Fruit fly (Drosophila melanogaster) whole organism, embryonic: ENCODE measurements around the gene CG32195.

Source experiments
- Antp ChIP-seq: fragments of 200-800 bp; sonication (Bioruptor generic); optimal IDR thresholded peaks from 3 replicates; lab custom pipeline; 2016; ENCODE audit warnings: missing biosample characterization, missing genetic modification characterization
- Asciz ChIP-seq: fragments of 200-800 bp; sonication (Bioruptor generic); optimal IDR thresholded peaks from 2 replicates; lab custom pipeline; 2017; ENCODE audit warnings: missing biosample characterization, mild to moderate bottlenecking, missing genetic modification characterization, missing genetic modification reagents
- B-H1 ChIP-seq: fragments of 200-800 bp; sonication (Bioruptor generic); IDR thresholded peaks from 3 replicates; pipeline ENCODE4 v1.3.6; 2022; ENCODE audit warnings: missing biosample characterization, missing genetic modification characterization
- CG11247 ChIP-seq: fragments of 200-800 bp; sonication (Bioruptor generic); IDR thresholded peaks from 2 replicates; pipeline ENCODE4 v1.3.6; 2022; ENCODE audit warnings: missing biosample characterization, missing genetic modification characterization
- CG12391 ChIP-seq: fragments of 200-800 bp; sonication (Bioruptor generic); optimal IDR thresholded peaks from 3 replicates; lab custom pipeline; 2018; ENCODE audit warnings: missing biosample characterization, mild to moderate bottlenecking, missing genetic modification characterization, moderate library complexity
- CG13424 ChIP-seq: fragments of 200-800 bp; sonication (Bioruptor generic); optimal IDR thresholded peaks from 2 replicates; lab custom pipeline; 2019; ENCODE audit warnings: missing biosample characterization, mild to moderate bottlenecking, missing genetic modification characterization, moderate library complexity
- CG14050 ChIP-seq: fragments of 200-800 bp; sonication (Bioruptor generic); IDR thresholded peaks from 3 replicates; pipeline ENCODE4 v1.3.6; 2022; ENCODE audit warnings: missing biosample characterization, missing genetic modification characterization
- CG17912 ChIP-seq: fragments of 200-800 bp; sonication (Bioruptor generic); optimal IDR thresholded peaks from 2 replicates; lab custom pipeline; 2018; ENCODE audit warnings: missing biosample characterization, mild to moderate bottlenecking, missing genetic modification characterization
- CG1792 ChIP-seq: fragments of 200-800 bp; sonication (Bioruptor generic); optimal IDR thresholded peaks from 2 replicates; lab custom pipeline; 2016; ENCODE audit warnings: missing biosample characterization, missing genetic modification characterization
- CG18262 ChIP-seq: fragments of 200-800 bp; optimal IDR thresholded peaks from 3 replicates; lab custom pipeline; 2019; ENCODE audit warnings: missing biosample characterization, mild to moderate bottlenecking, missing genetic modification characterization, moderate library complexity
- CG2120 ChIP-seq: fragments of 200-800 bp; sonication (Bioruptor generic); optimal IDR thresholded peaks from 3 replicates; lab custom pipeline; 2016; ENCODE audit warnings: missing biosample characterization, missing genetic modification characterization
- CG2678 ChIP-seq: fragments of 200-800 bp; sonication (Bioruptor generic); optimal IDR thresholded peaks from 3 replicates; lab custom pipeline; 2019; ENCODE audit warnings: missing biosample characterization, mild to moderate bottlenecking, missing genetic modification characterization, moderate library complexity
- CG30020 ChIP-seq: fragments of 200-800 bp; optimal IDR thresholded peaks from 2 replicates; lab custom pipeline; 2019; ENCODE audit warnings: missing biosample characterization, mild to moderate bottlenecking, missing genetic modification characterization, moderate library complexity
- CG30403 ChIP-seq: fragments of 200-800 bp; sonication (Bioruptor generic); optimal IDR thresholded peaks from 3 replicates; lab custom pipeline; 2016; ENCODE audit warnings: missing biosample characterization, missing genetic modification characterization
- CG30431 ChIP-seq: fragments of 200-800 bp; sonication (Bioruptor generic); optimal IDR thresholded peaks from 2 replicates; lab custom pipeline; 2017; ENCODE audit warnings: missing biosample characterization, missing genetic modification characterization
- CG3065 ChIP-seq: fragments of 200-800 bp; sonication (Bioruptor generic); optimal IDR thresholded peaks from 2 replicates; lab custom pipeline; 2016; ENCODE audit warnings: missing biosample characterization, missing genetic modification characterization
- CG33213 ChIP-seq: fragments of 200-800 bp; sonication (Bioruptor generic); optimal IDR thresholded peaks from 3 replicates; lab custom pipeline; 2016; ENCODE audit warnings: missing biosample characterization, missing genetic modification characterization
- CG4328 ChIP-seq: fragments of 200-800 bp; sonication (Bioruptor generic); optimal IDR thresholded peaks from 3 replicates; lab custom pipeline; 2017; ENCODE audit warnings: missing biosample characterization, missing genetic modification reagents, missing genetic modification characterization
- CG7372 ChIP-seq: fragments of 200-800 bp; sonication (Bioruptor generic); IDR thresholded peaks from 2 replicates; pipeline ENCODE4 v1.3.6; 2022; ENCODE audit warnings: missing biosample characterization, missing genetic modification characterization
- CG7556 ChIP-seq: fragments of 200-800 bp; sonication (Bioruptor generic); optimal IDR thresholded peaks from 2 replicates; lab custom pipeline; 2017; ENCODE audit warnings: missing biosample characterization, mild to moderate bottlenecking, missing genetic modification characterization
- CG9437 ChIP-seq: fragments of 200-800 bp; sonication (Bioruptor generic); optimal IDR thresholded peaks from 2 replicates; lab custom pipeline; 2018; ENCODE audit warnings: missing biosample characterization, mild to moderate bottlenecking, missing genetic modification characterization
- Fer3 ChIP-seq: fragments of 200-800 bp; sonication (Bioruptor generic); optimal IDR thresholded peaks from 2 replicates; lab custom pipeline; 2018; ENCODE audit warnings: missing biosample characterization, mild to moderate bottlenecking, missing genetic modification characterization, moderate library complexity
- HLH4C ChIP-seq: fragments of 200-800 bp; sonication (Bioruptor generic); IDR thresholded peaks from 3 replicates; pipeline ENCODE4 v1.3.6; 2022; ENCODE audit warnings: missing biosample characterization, missing genetic modification characterization; ENCODE audit not compliant: partially characterized antibody
- HmgD ChIP-seq: fragments of 200-800 bp; sonication (Bioruptor generic); optimal IDR thresholded peaks from 3 replicates; lab custom pipeline; 2016; ENCODE audit warnings: missing biosample characterization, missing genetic modification characterization
- Nf-YB ChIP-seq: fragments of 200-800 bp; sonication (Bioruptor generic); optimal IDR thresholded peaks from 3 replicates; lab custom pipeline; 2019; ENCODE audit warnings: missing biosample characterization, mild to moderate bottlenecking, missing genetic modification characterization, moderate library complexity
- Oli ChIP-seq: fragments of 200-800 bp; sonication (Bioruptor generic); optimal IDR thresholded peaks from 2 replicates; lab custom pipeline; 2018; ENCODE audit warnings: missing biosample characterization, mild to moderate bottlenecking, missing genetic modification characterization, moderate library complexity
- PHDP ChIP-seq: fragments of 200-800 bp; sonication (Bioruptor generic); optimal IDR thresholded peaks from 3 replicates; lab custom pipeline; 2018; ENCODE audit warnings: missing biosample characterization, mild to moderate bottlenecking, missing genetic modification characterization, moderate library complexity
- Ptx1 ChIP-seq: fragments of 200-800 bp; sonication (Bioruptor generic); IDR thresholded peaks from 2 replicates; pipeline ENCODE4 v1.3.6; 2022; ENCODE audit warnings: missing biosample characterization, missing genetic modification characterization
- Spps ChIP-seq: fragments of 200-800 bp; sonication (Bioruptor generic); optimal IDR thresholded peaks from 2 replicates; lab custom pipeline; 2018; ENCODE audit warnings: missing biosample characterization, mild to moderate bottlenecking, missing genetic modification characterization
- Ssrp ChIP-seq: fragments of 200-800 bp; sonication (Bioruptor generic); optimal IDR thresholded peaks from 2 replicates; lab custom pipeline; 2018; ENCODE audit warnings: missing biosample characterization, mild to moderate bottlenecking, missing genetic modification characterization, moderate library complexity
- Xbp1 ChIP-seq: fragments of 200-800 bp; sonication (Bioruptor generic); optimal IDR thresholded peaks from 3 replicates; lab custom pipeline; 2016; ENCODE audit warnings: missing biosample characterization, mild to moderate bottlenecking, missing genetic modification characterization
- amos ChIP-seq: fragments of 200-800 bp; sonication (Bioruptor generic); IDR thresholded peaks from 2 replicates; pipeline ENCODE4 v1.3.6; 2022; ENCODE audit warnings: missing biosample characterization, missing genetic modification characterization; ENCODE audit not compliant: partially characterized antibody
- aop ChIP-seq: fragments of 200-800 bp; sonication (Bioruptor generic); IDR thresholded peaks from 2 replicates; pipeline ENCODE4 v1.3.6; 2022; ENCODE audit warnings: missing biosample characterization, missing genetic modification characterization
- crc ChIP-seq: fragments of 200-800 bp; sonication (Bioruptor generic); optimal IDR thresholded peaks from 2 replicates; lab custom pipeline; 2016; ENCODE audit warnings: missing biosample characterization, missing genetic modification characterization
- dmrt99B ChIP-seq: fragments of 200-800 bp; sonication (Bioruptor generic); optimal IDR thresholded peaks from 2 replicates; lab custom pipeline; 2018; ENCODE audit warnings: missing biosample characterization, mild to moderate bottlenecking, missing genetic modification characterization, moderate library complexity
- ems ChIP-seq: fragments of 200-800 bp; sonication (Bioruptor generic); optimal IDR thresholded peaks from 3 replicates; lab custom pipeline; 2016; ENCODE audit warnings: missing biosample characterization, missing genetic modification characterization
- ftz-f1 ChIP-seq: fragments of 200-800 bp; sonication (Bioruptor generic); optimal IDR thresholded peaks from 2 replicates; lab custom pipeline; 2016; ENCODE audit warnings: missing biosample characterization, missing genetic modification characterization
- gem ChIP-seq: fragments of 200-800 bp; sonication (Bioruptor generic); optimal IDR thresholded peaks from 2 replicates; lab custom pipeline; 2019; ENCODE audit warnings: missing biosample characterization, mild to moderate bottlenecking, missing genetic modification characterization, moderate library complexity
- gro ChIP-seq: fragments of 200-800 bp; sonication (Bioruptor generic); optimal IDR thresholded peaks from 2 replicates; lab custom pipeline; 2016; ENCODE audit warnings: missing biosample characterization, missing genetic modification characterization
- gsb-n ChIP-seq: fragments of 200-800 bp; sonication (Bioruptor generic); optimal IDR thresholded peaks from 3 replicates; lab custom pipeline; 2018; ENCODE audit warnings: missing biosample characterization, mild to moderate bottlenecking, missing genetic modification characterization
- nerfin-2 ChIP-seq: fragments of 200-800 bp; sonication (Bioruptor generic); IDR thresholded peaks from 2 replicates; pipeline ENCODE4 v1.3.6; 2022; ENCODE audit warnings: missing biosample characterization, missing genetic modification characterization; ENCODE audit not compliant: partially characterized antibody
- odd ChIP-seq: fragments of 200-800 bp; sonication (Bioruptor generic); optimal IDR thresholded peaks from 2 replicates; lab custom pipeline; 2017; ENCODE audit warnings: missing biosample characterization, mild to moderate bottlenecking, missing genetic modification characterization
- pfk ChIP-seq: fragments of 200-800 bp; sonication (Bioruptor generic); optimal IDR thresholded peaks from 2 replicates; lab custom pipeline; 2018; ENCODE audit warnings: missing biosample characterization, mild to moderate bottlenecking, missing genetic modification characterization, moderate library complexity
- pita ChIP-seq: fragments of 200-800 bp; sonication (Bioruptor generic); optimal IDR thresholded peaks from 2 replicates; lab custom pipeline; 2017; ENCODE audit warnings: missing biosample characterization, mild to moderate bottlenecking, missing genetic modification characterization
- sens ChIP-seq: fragments of 200-800 bp; sonication (Bioruptor generic); peaks from one replicate; lab custom pipeline; 2016; ENCODE audit warnings: missing biosample characterization, missing genetic modification characterization
- slou ChIP-seq: fragments of 200-800 bp; sonication (Bioruptor generic); optimal IDR thresholded peaks from 3 replicates; lab custom pipeline; 2016; ENCODE audit warnings: missing biosample characterization, missing genetic modification characterization
- toy ChIP-seq: fragments of 200-800 bp; sonication (Bioruptor generic); IDR thresholded peaks from 2 replicates; pipeline ENCODE4 v1.3.6; 2022; ENCODE audit warnings: missing biosample characterization, missing genetic modification characterization
- vvl ChIP-seq: fragments of 200-800 bp; sonication (Bioruptor generic); IDR thresholded peaks from 2 replicates; pipeline ENCODE4 v1.3.6; 2022; ENCODE audit warnings: missing biosample characterization, missing genetic modification characterization

Gene CG32195

dm6 chr3L:18101421-18101996, 11.2 kb upstream of the CG32195 start (continued):
- TF ChIP-seq ftz-f1 (GFP tag; lab: Kevin White, UChicago) = no peak
- TF ChIP-seq slou (GFP tag; lab: Kevin White, UChicago) = no peak
- no peak for TF ChIP-seq pita (GFP tag; lab: Kevin White, UChicago)
- no peak for TF ChIP-seq CG14050
- TF ChIP-seq CG1792 (GFP tag; lab: Kevin White, UChicago) = no peak
- TF ChIP-seq Asciz (GFP tag; lab: Kevin White, UChicago) = peak; percentile 4
- no peak for TF ChIP-seq gro (GFP tag; lab: Kevin White, UChicago)
- no peak for TF ChIP-seq aop (GFP tag; lab: Robert Waterston, UW)
- no peak for TF ChIP-seq CG4328 (GFP tag; lab: Kevin White, UChicago)
- no peak for TF ChIP-seq HmgD (GFP tag; lab: Kevin White, UChicago)
- TF ChIP-seq Ssrp (tag; lab: Kevin White, UChicago) = peak; percentile 22
- TF ChIP-seq pfk (GFP tag; lab: Kevin White, UChicago) = no peak
- no peak for TF ChIP-seq CG2120 (GFP tag; lab: Kevin White, UChicago)

DNA sequence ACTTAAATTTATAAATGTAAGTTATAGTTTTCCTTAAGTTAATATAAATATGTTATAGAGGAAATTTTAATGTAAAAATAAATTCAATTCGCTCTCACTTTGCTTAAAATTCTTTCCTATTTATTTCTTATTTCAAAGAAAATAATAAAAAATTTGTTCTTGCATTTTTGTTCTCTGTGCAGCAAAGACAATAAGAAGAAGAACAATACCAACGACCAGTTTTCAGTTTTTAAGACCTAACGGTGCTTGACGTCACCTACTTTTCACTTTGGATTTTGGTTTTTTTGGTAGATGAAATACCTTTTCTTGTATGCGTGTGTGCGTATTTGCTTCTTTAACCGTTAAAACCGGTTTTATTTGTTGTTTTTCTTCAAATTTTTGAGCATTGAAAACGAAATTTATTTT, 10.6 kb upstream of the CG32195 start:
- peak; percentile 10 for TF ChIP-seq Nf-YB (GFP tag; lab: Kevin White, UChicago)
- TF ChIP-seq nerfin-2 (GFP tag; lab: Robert Waterston, UW) = no peak
- no peak for TF ChIP-seq Fer3
- TF ChIP-seq B-H1 = no peak
- no peak for TF ChIP-seq vvl (GFP tag; lab: Robert Waterston, UW)
- TF ChIP-seq CG9437 (GFP tag; lab: Kevin White, UChicago) = peak; percentile 27
- no peak for TF ChIP-seq odd (GFP tag; lab: Kevin White, UChicago)
- TF ChIP-seq amos (GFP tag; lab: Robert Waterston, UW) = no peak
- no peak for TF ChIP-seq CG17912 (GFP tag; lab: Kevin White, UChicago)
- TF ChIP-seq CG33213 (GFP tag; lab: Kevin White, UChicago) = no peak
- TF ChIP-seq CG7556 = peak; percentile 51
- peak; percentile 83 for TF ChIP-seq CG18262 (tag; lab: Kevin White, UChicago)
- TF ChIP-seq gsb-n (tag; lab: Kevin White, UChicago) = peak; percentile 80
- peak; percentile 58 for TF ChIP-seq Ssrp (tag; lab: Kevin White, UChicago)
- TF ChIP-seq Ptx1 (GFP tag; lab: Robert Waterston, UW) = no peak
- no peak for TF ChIP-seq crc (GFP tag; lab: Kevin White, UChicago)
- TF ChIP-seq CG13424 = peak; percentile 64
- no peak for TF ChIP-seq CG11247 (GFP tag; lab: Robert Waterston, UW)
- no peak for TF ChIP-seq CG2120 (GFP tag; lab: Kevin White, UChicago)
- peak; percentile 41 for TF ChIP-seq Spps (tag; lab: Kevin White, UChicago)
- TF ChIP-seq Oli (tag; lab: Kevin White, UChicago) = peak; percentile 34
- TF ChIP-seq ems (GFP tag; lab: Kevin White, UChicago) = no peak
- TF ChIP-seq CG12391 = peak; percentile 56
- peak; percentile 1 for TF ChIP-seq CG30403 (GFP tag; lab: Kevin White, UChicago)
- TF ChIP-seq PHDP (tag; lab: Kevin White, UChicago) = peak; percentile 43
- no peak for TF ChIP-seq HLH4C (GFP tag; lab: Robert Waterston, UW)
- peak; percentile 61 for TF ChIP-seq CG2678 (tag; lab: Kevin White, UChicago)
- peak; percentile 77 for TF ChIP-seq gem
- TF ChIP-seq Xbp1 (GFP tag; lab: Kevin White, UChicago) = no peak
- no peak for TF ChIP-seq CG14050
- TF ChIP-seq toy (GFP tag; lab: Robert Waterston, UW) = no peak
- no peak for TF ChIP-seq CG3065 (GFP tag; lab: Kevin White, UChicago)
- no peak for TF ChIP-seq CG7372 (GFP tag; lab: Robert Waterston, UW)
- peak; percentile 24 for TF ChIP-seq Asciz (GFP tag; lab: Kevin White, UChicago)
- peak; percentile 27 for TF ChIP-seq CG30020
- TF ChIP-seq CG30431 (GFP tag; lab: Kevin White, UChicago) = no peak
- TF ChIP-seq Antp = no peak
- TF ChIP-seq dmrt99B (tag; lab: Kevin White, UChicago) = peak; percentile 50
- peak; percentile 69 for TF ChIP-seq sens (GFP tag; lab: Kevin White, UChicago)
